Worm (Caenorhabditis elegans) whole organism, late embryonic: ENCODE measurements around the gene dmsr-16.

Experiments used
- C08G9.2 ChIP-seq: sonication (generic microtip); optimal IDR thresholded peaks from 2 replicates; lab custom pipeline; 2016; ENCODE audit warnings: mild to moderate bottlenecking, missing genetic modification characterization, moderate library complexity, missing compliant biosample characterization
- C38D4.7 ChIP-seq: fragments of 200-800 bp; sonication (Bioruptor generic); optimal IDR thresholded peaks from 2 replicates; lab custom pipeline; 2018; ENCODE audit warnings: mild to moderate bottlenecking, missing genetic modification characterization, moderate library complexity, missing compliant biosample characterization
- ama-1 ChIP-seq: fragments of 150-350 bp; optimal IDR thresholded peaks from 2 replicates; lab custom pipeline; 2014
- ceh-34 ChIP-seq: sonication (generic microtip); optimal IDR thresholded peaks from 2 replicates; lab custom pipeline; 2016; ENCODE audit warnings: mild to moderate bottlenecking, missing genetic modification characterization, missing compliant biosample characterization
- elt-4 ChIP-seq: sonication (generic microtip); optimal IDR thresholded peaks from 2 replicates; lab custom pipeline; 2016; ENCODE audit warnings: missing genetic modification characterization, missing compliant biosample characterization
- hlh-15 ChIP-seq: sonication (generic microtip); optimal IDR thresholded peaks from 2 replicates; lab custom pipeline; 2016; ENCODE audit warnings: missing genetic modification characterization, missing compliant biosample characterization
- nhr-11 ChIP-seq: fragments of 150-350 bp; optimal IDR thresholded peaks from 2 replicates; lab custom pipeline; 2014; ENCODE audit warnings: missing biosample characterization, missing genetic modification characterization
- nhr-232 ChIP-seq: sonication (generic microtip); optimal IDR thresholded peaks from 2 replicates; lab custom pipeline; 2016; ENCODE audit warnings: missing genetic modification characterization, missing compliant biosample characterization
- pha-4 ChIP-seq: fragments of 150-350 bp; optimal IDR thresholded peaks from 2 replicates; lab custom pipeline; 2018; ENCODE audit warnings: missing biosample characterization, missing genetic modification reagents, missing genetic modification characterization
- pros-1 ChIP-seq: fragments of 150-350 bp; optimal IDR thresholded peaks from 2 replicates; lab custom pipeline; 2014; ENCODE audit warnings: missing biosample characterization, missing genetic modification reagents, missing genetic modification characterization
- syd-9 ChIP-seq: sonication (generic microtip); optimal IDR thresholded peaks from 2 replicates; lab custom pipeline; 2016; ENCODE audit warnings: mild to moderate bottlenecking, missing genetic modification characterization, moderate library complexity, missing compliant biosample characterization
- ttx-3 ChIP-seq: sonication (generic microtip); optimal IDR thresholded peaks from 2 replicates; lab custom pipeline; 2016; ENCODE audit warnings: missing genetic modification reagents, missing genetic modification characterization, missing compliant biosample characterization

DNA sequence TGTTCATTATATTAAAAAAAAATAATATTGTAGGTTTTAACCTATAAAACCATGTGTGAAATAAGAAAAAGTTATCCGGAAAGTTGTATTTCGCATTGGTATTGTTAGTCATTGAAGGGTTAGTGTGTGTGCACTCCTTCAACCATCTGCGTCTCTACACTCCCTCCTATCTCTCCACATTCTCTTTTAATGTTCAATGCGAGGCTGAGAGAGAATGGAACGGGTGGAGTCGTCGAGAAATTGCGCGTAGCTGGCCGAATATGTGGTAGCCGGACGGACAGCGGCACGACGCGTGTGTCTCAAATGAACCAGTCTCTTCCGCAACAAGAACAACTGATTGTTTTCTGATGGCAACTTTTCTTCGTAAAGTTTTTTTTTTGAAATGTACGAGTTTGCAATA lies 12.0 kb downstream of the dmsr-16 start:
- TF ChIP-seq syd-9 (no peak), ama-1 (lab: Kevin White, UChicago) (no peak), elt-4 (tag; lab: Kevin White, UChicago) (no peak), C38D4.7 (GFP tag; lab: Kevin White, UChicago) (no peak), hlh-15 (no peak), nhr-232 (no peak), ttx-3 (tag; lab: Kevin White, UChicago) (no peak), nhr-11 (tag; lab: Kevin White, UChicago) (no peak), C08G9.2 (tag; lab: Kevin White, UChicago) (no peak), ceh-34 (tag; lab: Kevin White, UChicago) (no peak), pha-4 (tag; lab: Kevin White, UChicago) (no peak), pros-1 (tag; lab: Kevin White, UChicago) (no peak)
